Worm (Caenorhabditis elegans): ENCODE measurements around the gene Y54G9A.9.
A peak's percentile ranks its signal among the peaks of the same experiment; 100 is the strongest.

Y54G9A.9 gene

ce11 chrII:13713239-13713638 lies 16.3 kb upstream of the Y54G9A.9 start:
- TF ChIP-seq ama-1 (optimal IDR thresholded peaks at IDR 0.05) (no peak), F13H6.1 (tag; optimal IDR thresholded peaks at IDR 0.05) (no peak), nhr-12 (tag; optimal IDR thresholded peaks at IDR 0.05) (no peak), unc-62 (GFP tag; optimal IDR thresholded peaks at IDR 0.05) (no peak), lsy-2 (tag; optimal IDR thresholded peaks at IDR 0.05) (no peak), aly-2 (tag; optimal IDR thresholded peaks at IDR 0.05) (no peak), skn-1 (tag; optimal IDR thresholded peaks at IDR 0.05) (no peak), fos-1 (tag; optimal IDR thresholded peaks at IDR 0.05) (no peak), dmd-4 (tag; optimal IDR thresholded peaks at IDR 0.05) (no peak), C34F6.9 (tag; optimal IDR thresholded peaks at IDR 0.05) (no peak), ZK546.5 (tag; optimal IDR thresholded peaks at IDR 0.05) (no peak), lin-39 (tag; optimal IDR thresholded peaks at IDR 0.05) (no peak)

- TF ChIP-seq snpc-4 (tag; optimal IDR thresholded peaks at IDR 0.05) (no peak), ZK546.5 (tag; optimal IDR thresholded peaks at IDR 0.05) (no peak), elt-3 (tag; optimal IDR thresholded peaks at IDR 0.05) (no peak), nhr-6 (tag; optimal IDR thresholded peaks at IDR 0.05) (no peak), nhr-12 (tag; optimal IDR thresholded peaks at IDR 0.05) (no peak), fos-1 (tag; optimal IDR thresholded peaks at IDR 0.05) (no peak), mbf-1 (tag; optimal IDR thresholded peaks at IDR 0.05) (no peak), ztf-4 (tag; optimal IDR thresholded peaks at IDR 0.05) (no peak), nhr-10 (tag; optimal IDR thresholded peaks at IDR 0.05) (no peak), Y55F3AM.14 (GFP tag; optimal IDR thresholded peaks at IDR 0.05) (no peak), unc-62 (GFP tag; optimal IDR thresholded peaks at IDR 0.05) (no peak), sma-3 (GFP tag; optimal IDR thresholded peaks at IDR 0.05) (no peak), egl-27 (tag; optimal IDR thresholded peaks at IDR 0.05) (no peak), nhr-237 (tag; optimal IDR thresholded peaks at IDR 0.05) (no peak), C34F6.9 (tag; optimal IDR thresholded peaks at IDR 0.05) (no peak), lin-11 (tag; optimal IDR thresholded peaks at IDR 0.05) (no peak), lin-13 (GFP tag; optimal IDR thresholded peaks at IDR 0.05) (no peak), aly-2 (tag; optimal IDR thresholded peaks at IDR 0.05) (no peak)
Observed at ce11 chrII:13715333-13715732, 14.2 kb upstream of the Y54G9A.9 start.

ce11 chrII:13715733-13716132 lies 13.8 kb upstream of the Y54G9A.9 start, which contains the start of gene zipt-2.3:
TSS of gene zipt-2.3 (minus strand) at chrII:13715879.
- no peak for TF ChIP-seq ceh-82 (tag; optimal IDR thresholded peaks at IDR 0.05)
- TF ChIP-seq nhr-129 (tag; optimal IDR thresholded peaks at IDR 0.05): no peak
- TF ChIP-seq fos-1 (tag; optimal IDR thresholded peaks at IDR 0.05): peak; percentile 38
- peak; percentile 21 for TF ChIP-seq crh-2 (tag; optimal IDR thresholded peaks at IDR 0.05)
- no peak for TF ChIP-seq R02D3.7 (tag; optimal IDR thresholded peaks at IDR 0.05)
- no peak for TF ChIP-seq unc-62 (GFP tag; optimal IDR thresholded peaks at IDR 0.05)

ce11 chrII:13717393-13718367 lies 11.8 kb upstream of the Y54G9A.9 start:
- TF ChIP-seq nhr-21 (tag; optimal IDR thresholded peaks at IDR 0.05): no peak
- TF ChIP-seq nhr-237 (tag; optimal IDR thresholded peaks at IDR 0.05): no peak
- TF ChIP-seq R02D3.7 (tag; optimal IDR thresholded peaks at IDR 0.05): no peak
- no peak for TF ChIP-seq C34F6.9 (tag; optimal IDR thresholded peaks at IDR 0.05)
- no peak for TF ChIP-seq nhr-6 (tag; optimal IDR thresholded peaks at IDR 0.05)
- no peak for TF ChIP-seq crh-2 (tag; optimal IDR thresholded peaks at IDR 0.05)
- no peak for TF ChIP-seq nhr-10 (tag; optimal IDR thresholded peaks at IDR 0.05)
- no peak for TF ChIP-seq nhr-23 (tag; optimal IDR thresholded peaks at IDR 0.05)
- no peak for TF ChIP-seq nhr-25 (tag; optimal IDR thresholded peaks at IDR 0.05)
- TF ChIP-seq blmp-1 (tag; optimal IDR thresholded peaks at IDR 0.05; ENCODE audit: insufficient read depth): no peak

ce11 chrII:13720650-13721049 lies 8.9 kb upstream of the Y54G9A.9 start:
- TF ChIP-seq lin-13 (GFP tag; optimal IDR thresholded peaks at IDR 0.05) (no peak), gmeb-1 (tag; optimal IDR thresholded peaks at IDR 0.05) (no peak), lin-39 (tag; optimal IDR thresholded peaks at IDR 0.05) (no peak), zag-1 (tag; optimal IDR thresholded peaks at IDR 0.05) (no peak), mab-5 (tag; optimal IDR thresholded peaks at IDR 0.05) (no peak)

Measured in whole organism, L2 larva.